Worm (Caenorhabditis elegans): ENCODE measurements around the gene clec-149.

DNA sequence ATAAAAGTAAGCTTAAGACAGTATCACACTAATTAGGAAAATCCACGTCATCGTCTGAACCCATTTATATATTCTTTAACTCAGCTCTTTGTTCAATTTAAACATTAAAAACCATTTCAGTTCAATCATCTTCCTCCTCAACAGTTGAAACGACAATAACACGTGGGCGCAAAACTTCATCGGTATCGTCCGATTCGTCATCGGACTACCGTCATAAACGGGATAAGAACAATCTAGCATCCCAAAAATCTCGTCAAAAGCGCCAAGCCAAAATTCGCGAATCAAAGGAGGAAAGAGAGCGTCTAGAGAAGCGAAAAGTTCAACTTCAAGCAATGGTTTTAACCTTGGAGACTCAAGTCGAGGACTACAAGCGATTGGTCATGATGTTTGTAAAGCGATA, 12.2 kb downstream of the clec-149 start:
- no peak for TF ChIP-seq ceh-24 (tag; optimal IDR thresholded peaks at IDR 0.05)
- no peak for TF ChIP-seq fkh-10 (GFP tag; optimal IDR thresholded peaks at IDR 0.05)
- no peak for TF ChIP-seq ceh-19 (GFP tag; optimal IDR thresholded peaks at IDR 0.05)
- no peak for TF ChIP-seq T23F11.4 (GFP tag; optimal IDR thresholded peaks at IDR 0.05)
- no peak for TF ChIP-seq dmd-4 (tag; optimal IDR thresholded peaks at IDR 0.05; ENCODE audit: borderline replicate concordance)
- TF ChIP-seq pqm-1 (tag; optimal IDR thresholded peaks at IDR 0.05), result no peak

Measured in whole organism, late embryonic.